Fruit fly (Drosophila melanogaster): ENCODE results near the gene Ncoa6.
A peak's percentile ranks its signal among the peaks of the same experiment; 100 is the strongest.

Gene Ncoa6

dm6 chr2L:5292977-5293513 lies 33.4 kb downstream of the Ncoa6 start (continued):
- 0 out of 2 replicates have a peak, but pooled peaks have one; percentile 21 for TF ChIP-seq Nf-YA (GFP tag; IDR thresholded peaks at IDR 0.05)
- peak; percentile 86 for TF ChIP-seq phol (tag; optimal IDR thresholded peaks at IDR 0.05)
- TF ChIP-seq CG1792 (GFP tag; optimal IDR thresholded peaks at IDR 0.05), result no peak
- TF ChIP-seq CG8478 (optimal IDR thresholded peaks at IDR 0.05), result peak; percentile 73
- peak; percentile 61 for TF ChIP-seq lilli (GFP tag; optimal IDR thresholded peaks at IDR 0.05)
- TF ChIP-seq row (GFP tag; IDR thresholded peaks at IDR 0.05), result peak; percentile 91
- TF ChIP-seq gfzf (GFP tag; optimal IDR thresholded peaks at IDR 0.05), result no peak
- peak; percentile 72 for TF ChIP-seq Hsf (GFP tag; optimal IDR thresholded peaks at IDR 0.05)
- peak; percentile 73 for TF ChIP-seq CG18599 (GFP tag; optimal IDR thresholded peaks at IDR 0.05)
- TF ChIP-seq hbn (GFP tag; IDR thresholded peaks at IDR 0.05; ENCODE audit: partially characterized antibody), result no peak
- peak; percentile 78 for TF ChIP-seq lab (GFP tag; optimal IDR thresholded peaks at IDR 0.05)
- peak; percentile 55 for TF ChIP-seq crc (GFP tag; optimal IDR thresholded peaks at IDR 0.05)
- peak; percentile 74 for TF ChIP-seq CG10462 (GFP tag; optimal IDR thresholded peaks at IDR 0.05)
- no peak for TF ChIP-seq C15 (GFP tag; IDR thresholded peaks at IDR 0.05)
- TF ChIP-seq CG10979 (tag; optimal IDR thresholded peaks at IDR 0.05), result peak; percentile 91
- 0 out of 3 replicates have a peak, but pooled peaks have one; percentile 32 for TF ChIP-seq Optix (GFP tag; IDR thresholded peaks at IDR 0.05)
- TF ChIP-seq Sry-δ (GFP tag; optimal IDR thresholded peaks at IDR 0.05), result peak; percentile 27
- TF ChIP-seq zfh1 (GFP tag; IDR thresholded peaks at IDR 0.05), result peak; percentile 82
- TF ChIP-seq CG17829 (tag; optimal IDR thresholded peaks at IDR 0.05), result peak; percentile 87
- no peak for TF ChIP-seq ap (GFP tag; IDR thresholded peaks at IDR 0.05)
- TF ChIP-seq Six4 (GFP tag; optimal IDR thresholded peaks at IDR 0.05), result peak; percentile 55
- no peak for TF ChIP-seq trh (GFP tag; optimal IDR thresholded peaks at IDR 0.05)
- peak; percentile 73 for TF ChIP-seq CG8359 (GFP tag; optimal IDR thresholded peaks at IDR 0.05; ENCODE audit: borderline replicate concordance)
- peak; percentile 31 for TF ChIP-seq Abd-B (GFP tag; optimal IDR thresholded peaks at IDR 0.05)
- no peak for TF ChIP-seq knrl (GFP tag; IDR thresholded peaks at IDR 0.05; ENCODE audit: partially characterized antibody)
- TF ChIP-seq CG8281 (tag; optimal IDR thresholded peaks at IDR 0.05), result peak; percentile 36
- TF ChIP-seq nerfin-2 (GFP tag; IDR thresholded peaks at IDR 0.05; ENCODE audit: partially characterized antibody), result no peak
- peak; percentile 43; the same call in 2 of the 3 replicates for TF ChIP-seq CG14050 (GFP tag; IDR thresholded peaks at IDR 0.05)
- TF ChIP-seq bbx (GFP tag; IDR thresholded peaks at IDR 0.05; ENCODE audit: partially characterized antibody), result no peak
- TF ChIP-seq trem (tag; optimal IDR thresholded peaks at IDR 0.05), result peak; percentile 85
- TF ChIP-seq bcd (GFP tag; optimal IDR thresholded peaks at IDR 0.05), result peak; percentile 62
- TF ChIP-seq CG11247 (GFP tag; IDR thresholded peaks at IDR 0.05), result no peak
- peak in 1 of 2 experiments; percentile 87 for TF ChIP-seq Hr78 (GFP tag; optimal IDR thresholded peaks at IDR 0.05)
- TF ChIP-seq Gsc (GFP tag; IDR thresholded peaks at IDR 0.05), result no peak
- no peak for TF ChIP-seq sna (GFP tag; IDR thresholded peaks at IDR 0.05; ENCODE audit: partially characterized antibody)
- TF ChIP-seq Ets65A (GFP tag), result peak; percentile 89
- TF ChIP-seq CG6791 (GFP tag; IDR thresholded peaks at IDR 0.05; ENCODE audit: partially characterized antibody), result no peak
- peak; percentile 61; the same call in 1 of the 2 replicates for TF ChIP-seq CG32767 (GFP tag; IDR thresholded peaks at IDR 0.05)
- no peak for TF ChIP-seq Tbp (GFP tag; optimal IDR thresholded peaks at IDR 0.05)
- TF ChIP-seq CG32532 (GFP tag; IDR thresholded peaks at IDR 0.05), result peak; percentile 56; the same call in 1 of the 2 replicates
- peak; percentile 69; the same call in 1 of the 3 replicates for TF ChIP-seq ken (GFP tag; IDR thresholded peaks at IDR 0.05)
- peak; percentile 3 for TF ChIP-seq sug (tag; optimal IDR thresholded peaks at IDR 0.05)
- peak; percentile 26 for TF ChIP-seq NK7.1 (GFP tag; optimal IDR thresholded peaks at IDR 0.05)
- TF ChIP-seq Ssrp (tag; optimal IDR thresholded peaks at IDR 0.05), result peak; percentile 77
- TF ChIP-seq CG31441 (GFP tag; IDR thresholded peaks at IDR 0.05), result peak; percentile 82
- TF ChIP-seq pan (optimal IDR thresholded peaks at IDR 0.05), result no peak
- peak in 1 of 2 experiments; percentile 72 for TF ChIP-seq pan (GFP tag; optimal IDR thresholded peaks at IDR 0.05 in 1 of 2, IDR thresholded peaks at IDR 0.05 in 1 of 2)
- TF ChIP-seq CG9215 (GFP tag; IDR thresholded peaks at IDR 0.05), result no peak
- TF ChIP-seq Nf-YB (GFP tag; optimal IDR thresholded peaks at IDR 0.05), result peak; percentile 78
- TF ChIP-seq CG9437 (GFP tag; optimal IDR thresholded peaks at IDR 0.05), result peak; percentile 69

All from whole organism, embryonic.